Fruit fly (Drosophila melanogaster) whole organism, embryonic: Measurements from ENCODE around the gene FBXO11.

Experiments
- CG10462 ChIP-seq: fragments of 200-800 bp; sonication (Bioruptor generic); optimal IDR thresholded peaks from 2 replicates; lab custom pipeline; 2016; ENCODE audit warnings: missing biosample characterization, missing genetic modification characterization
- CG12104 ChIP-seq: fragments of 200-800 bp; sonication (Bioruptor generic); optimal IDR thresholded peaks from 3 replicates; lab custom pipeline; 2016; ENCODE audit warnings: missing biosample characterization, missing genetic modification characterization
- CG1233 ChIP-seq: fragments of 200-800 bp; sonication (Bioruptor generic); optimal IDR thresholded peaks from 4 replicates; lab custom pipeline; 2018; ENCODE audit warnings: missing biosample characterization, mild to moderate bottlenecking, missing genetic modification characterization
- CG1529 ChIP-seq: fragments of 200-800 bp; sonication (Bioruptor generic); optimal IDR thresholded peaks from 3 replicates; lab custom pipeline; 2018; ENCODE audit warnings: missing biosample characterization, missing genetic modification characterization
- CG17328 ChIP-seq: fragments of 200-800 bp; sonication (Bioruptor generic); IDR thresholded peaks from 2 replicates; pipeline ENCODE4 v1.3.6; 2022; ENCODE audit warnings: missing biosample characterization, missing genetic modification characterization
- CG2129 ChIP-seq: fragments of 200-800 bp; sonication (Bioruptor generic); IDR thresholded peaks from 2 replicates; pipeline ENCODE4 v1.3.6; 2022; ENCODE audit warnings: missing biosample characterization, missing genetic modification characterization; ENCODE audit not compliant: partially characterized antibody
- CG34422 ChIP-seq: fragments of 200-800 bp; sonication (Bioruptor generic); IDR thresholded peaks from 3 replicates; pipeline ENCODE4 v1.3.6; 2022; ENCODE audit warnings: missing biosample characterization, missing genetic modification characterization
- CG4854 ChIP-seq: fragments of 200-800 bp; sonication (Bioruptor generic); optimal IDR thresholded peaks from 2 replicates; lab custom pipeline; 2016; ENCODE audit warnings: missing biosample characterization, missing genetic modification characterization, inconsistent platforms
- Dip3 ChIP-seq: fragments of 200-800 bp; sonication (Bioruptor generic); optimal IDR thresholded peaks from 3 replicates; lab custom pipeline; 2016; ENCODE audit warnings: missing biosample characterization, missing genetic modification characterization
- GATAe ChIP-seq: fragments of 200-800 bp; sonication (Bioruptor generic); conservative IDR thresholded peaks from 2 replicates; pipeline ENCODE4 v1.3.6; 2022; ENCODE audit warnings: missing biosample characterization, missing genetic modification characterization
- H15 ChIP-seq: fragments of 200-800 bp; sonication (Bioruptor generic); IDR thresholded peaks from 3 replicates; pipeline ENCODE4 v1.3.6; 2022; ENCODE audit warnings: missing biosample characterization, missing genetic modification characterization
- HLH54F ChIP-seq: fragments of 200-800 bp; sonication (Bioruptor generic); optimal IDR thresholded peaks from 3 replicates; lab custom pipeline; 2016; ENCODE audit warnings: missing biosample characterization, missing genetic modification characterization
- Oaz ChIP-seq: fragments of 200-800 bp; sonication (Bioruptor generic); IDR thresholded peaks from 2 replicates; pipeline ENCODE4 v1.3.6; 2022; ENCODE audit warnings: missing biosample characterization, missing genetic modification characterization
- Optix ChIP-seq: fragments of 200-800 bp; sonication (Bioruptor generic); IDR thresholded peaks from 3 replicates; pipeline ENCODE4 v1.3.6; 2022; ENCODE audit warnings: missing biosample characterization, missing genetic modification characterization
- PHDP ChIP-seq: fragments of 200-800 bp; sonication (Bioruptor generic); optimal IDR thresholded peaks from 3 replicates; lab custom pipeline; 2018; ENCODE audit warnings: missing biosample characterization, mild to moderate bottlenecking, missing genetic modification characterization, moderate library complexity
- Scr ChIP-seq: fragments of 200-800 bp; sonication (Bioruptor generic); IDR thresholded peaks from 2 replicates; pipeline ENCODE4 v1.3.6; 2022; ENCODE audit warnings: missing biosample characterization, missing genetic modification characterization; ENCODE audit not compliant: partially characterized antibody
- Sry-β ChIP-seq: fragments of 200-800 bp; sonication (Bioruptor generic); optimal IDR thresholded peaks from 2 replicates; lab custom pipeline; 2018; ENCODE audit warnings: missing biosample characterization, mild to moderate bottlenecking, missing genetic modification characterization, moderate library complexity
- Taf1 ChIP-seq: fragments of 200-800 bp; sonication (Bioruptor generic); IDR thresholded peaks from 2 replicates; pipeline ENCODE4 v1.3.6; 2022; ENCODE audit warnings: missing biosample characterization, missing genetic modification characterization
- Xbp1 ChIP-seq: fragments of 200-800 bp; sonication (Bioruptor generic); optimal IDR thresholded peaks from 3 replicates; lab custom pipeline; 2016; ENCODE audit warnings: missing biosample characterization, mild to moderate bottlenecking, missing genetic modification characterization
- aop ChIP-seq: fragments of 200-800 bp; sonication (Bioruptor generic); IDR thresholded peaks from 2 replicates; pipeline ENCODE4 v1.3.6; 2022; ENCODE audit warnings: missing biosample characterization, missing genetic modification characterization
- ase ChIP-seq: fragments of 200-800 bp; sonication (Bioruptor generic); IDR thresholded peaks from 3 replicates; pipeline ENCODE4 v1.3.6; 2022; ENCODE audit warnings: missing biosample characterization, missing genetic modification characterization
- bcd ChIP-seq: fragments of 200-800 bp; sonication (Bioruptor generic); optimal IDR thresholded peaks from 2 replicates; lab custom pipeline; 2017; ENCODE audit warnings: missing biosample characterization, mild to moderate bottlenecking, missing genetic modification characterization
- bsh ChIP-seq, 2 experiments: fragments of 200-800 bp; sonication (Bioruptor generic); optimal IDR thresholded peaks; 2 replicates each; lab custom pipeline; 2017 to 2018; ENCODE audit warnings: mild to moderate bottlenecking in 2 of 2, missing biosample characterization in 2 of 2, missing genetic modification characterization in 2 of 2, moderate library complexity in 1 of 2
- cad ChIP-seq: fragments of >200 bp; optimal IDR thresholded peaks from 2 replicates; lab custom pipeline; 2017; ENCODE audit warnings: missing biosample characterization, missing genetic modification characterization
- dan ChIP-seq: fragments of 200-800 bp; sonication (Bioruptor generic); IDR thresholded peaks from 2 replicates; pipeline ENCODE4 v1.3.6; 2022; ENCODE audit warnings: missing biosample characterization, missing genetic modification characterization
- dimm ChIP-seq: fragments of 200-800 bp; sonication (Bioruptor generic); IDR thresholded peaks from 2 replicates; pipeline ENCODE4 v1.3.6; 2022; ENCODE audit warnings: missing biosample characterization, missing genetic modification characterization
- dmrt11E ChIP-seq: fragments of 200-800 bp; sonication (Bioruptor generic); optimal IDR thresholded peaks from 3 replicates; lab custom pipeline; 2018; ENCODE audit warnings: missing biosample characterization, mild to moderate bottlenecking, missing genetic modification characterization, moderate library complexity
- exex ChIP-seq: fragments of 200-800 bp; sonication (Bioruptor generic); optimal IDR thresholded peaks from 4 replicates; lab custom pipeline; 2018; ENCODE audit warnings: missing biosample characterization, mild to moderate bottlenecking, missing genetic modification characterization, moderate library complexity
- hb ChIP-seq: fragments of 200-800 bp; sonication (Bioruptor generic); IDR thresholded peaks from 3 replicates; pipeline ENCODE4 v1.3.6; 2022; ENCODE audit warnings: missing biosample characterization, missing genetic modification characterization; ENCODE audit not compliant: partially characterized antibody
- jigr1 ChIP-seq: fragments of 200-800 bp; sonication (Bioruptor generic); IDR thresholded peaks from 3 replicates; pipeline ENCODE4 v1.3.6; 2022; ENCODE audit warnings: missing biosample characterization, missing genetic modification characterization
- kni ChIP-seq: fragments of 200-800 bp; sonication (Bioruptor generic); optimal IDR thresholded peaks from 3 replicates; lab custom pipeline; 2017; ENCODE audit warnings: mild to moderate bottlenecking, missing biosample characterization, missing genetic modification reagents, missing genetic modification characterization
- lbe ChIP-seq: fragments of 200-800 bp; sonication (Bioruptor generic); optimal IDR thresholded peaks from 2 replicates; lab custom pipeline; 2016; ENCODE audit warnings: missing biosample characterization, mild to moderate bottlenecking, missing genetic modification characterization
- nau ChIP-seq: fragments of 200-800 bp; sonication (Bioruptor generic); optimal IDR thresholded peaks from 3 replicates; lab custom pipeline; 2017; ENCODE audit warnings: missing biosample characterization, mild to moderate bottlenecking, missing genetic modification characterization, missing genetic modification reagents
- onecut ChIP-seq: fragments of 200-800 bp; sonication (Bioruptor generic); IDR thresholded peaks from 2 replicates; pipeline ENCODE4 v1.3.6; 2022; ENCODE audit warnings: missing biosample characterization, missing genetic modification characterization
- pzg ChIP-seq: fragments of 200-800 bp; sonication (Bioruptor generic); optimal IDR thresholded peaks from 3 replicates; lab custom pipeline; 2018; ENCODE audit warnings: missing biosample characterization, mild to moderate bottlenecking, missing genetic modification characterization, moderate library complexity
- repo ChIP-seq: fragments of 200-800 bp; sonication (Bioruptor generic); optimal IDR thresholded peaks from 2 replicates; lab custom pipeline; 2016; ENCODE audit warnings: missing biosample characterization, missing genetic modification characterization
- sisA ChIP-seq: fragments of 200-800 bp; sonication (Bioruptor generic); IDR thresholded peaks from 2 replicates; pipeline ENCODE4 v1.3.6; 2022; ENCODE audit warnings: missing biosample characterization, missing genetic modification characterization
- slou ChIP-seq: fragments of 200-800 bp; sonication (Bioruptor generic); optimal IDR thresholded peaks from 3 replicates; lab custom pipeline; 2016; ENCODE audit warnings: missing biosample characterization, missing genetic modification characterization
- sqz ChIP-seq: fragments of 200-800 bp; sonication (Bioruptor generic); optimal IDR thresholded peaks from 3 replicates; lab custom pipeline; 2018; ENCODE audit warnings: missing biosample characterization, mild to moderate bottlenecking, missing genetic modification characterization
- stc ChIP-seq: fragments of 200-800 bp; sonication (Bioruptor generic); IDR thresholded peaks from 2 replicates; pipeline ENCODE4 v1.3.6; 2022; ENCODE audit warnings: missing biosample characterization, missing genetic modification characterization
- unc-4 ChIP-seq: fragments of 200-800 bp; sonication (Bioruptor generic); IDR thresholded peaks from 2 replicates; pipeline ENCODE4 v1.3.6; 2022; ENCODE audit warnings: missing biosample characterization, missing genetic modification characterization; ENCODE audit not compliant: partially characterized antibody

FBXO11 gene

dm6 chr3R:9777941-9778360, 31.2 kb downstream of the FBXO11 start, which contains the start of gene RpS29 (continued):
- TF ChIP-seq aop (peak; percentile 97), nau (GFP tag; lab: Kevin White, UChicago) (no peak), sisA (GFP tag; lab: Robert Waterston, UW) (peak; percentile 74), slou (GFP tag; lab: Kevin White, UChicago) (peak; percentile 79), CG4854 (GFP tag; lab: Kevin White, UChicago) (peak; percentile 57), CG1233 (GFP tag; lab: Kevin White, UChicago) (peak; percentile 60), HLH54F (GFP tag; lab: Kevin White, UChicago) (peak; percentile 87), CG17328 (GFP tag; lab: Robert Waterston, UW) (peak; percentile 74), PHDP (tag; lab: Kevin White, UChicago) (peak; percentile 67), pzg (peak; percentile 100), Sry-β (GFP tag; lab: Kevin White, UChicago) (peak; percentile 53), kni (peak; percentile 78), Optix (peak; percentile 46; the same call in 1 of the 3 replicates), hb (GFP tag; lab: Robert Waterston, UW) (peak; percentile 89), CG34422 (GFP tag; lab: Robert Waterston, UW) (peak; percentile 89), unc-4 (GFP tag; lab: Robert Waterston, UW) (peak; percentile 97), Dip3 (GFP tag; lab: Kevin White, UChicago) (peak; percentile 72), cad (no peak), CG12104 (GFP tag; lab: Kevin White, UChicago) (peak; percentile 68), jigr1 (GFP tag; lab: Robert Waterston, UW) (no peak), exex (tag; lab: Kevin White, UChicago) (peak; percentile 39), dan (GFP tag; lab: Robert Waterston, UW) (no peak), Scr (GFP tag; lab: Robert Waterston, UW) (peak; percentile 91), CG1529 (GFP tag; lab: Kevin White, UChicago) (peak; percentile 32), Oaz (GFP tag; lab: Robert Waterston, UW) (peak; percentile 31; the same call in 1 of the 2 replicates), GATAe (GFP tag; lab: Robert Waterston, UW) (no peak; the same call in 1 of the 2 replicates), stc (GFP tag; lab: Robert Waterston, UW) (peak; percentile 71), onecut (GFP tag; lab: Robert Waterston, UW) (peak; percentile 65; the same call in 1 of the 2 replicates), Xbp1 (GFP tag; lab: Kevin White, UChicago) (peak; percentile 85)

dm6 chr3R:9774821-9775220, 34.3 kb downstream of the FBXO11 start, which contains the start of gene topi:
Gene topi (plus strand): TSS chr3R:9775121.
- no peak for TF ChIP-seq lbe
- no peak for TF ChIP-seq dimm (GFP tag; lab: Robert Waterston, UW)
- TF ChIP-seq ase = no peak
- TF ChIP-seq CG2129 = no peak
- TF ChIP-seq CG10462 (GFP tag; lab: Kevin White, UChicago) = no peak
- no peak for TF ChIP-seq H15 (GFP tag; lab: Robert Waterston, UW)
- TF ChIP-seq Taf1 (GFP tag; lab: Robert Waterston, UW) = no peak
- no peak for TF ChIP-seq dmrt11E (tag; lab: Kevin White, UChicago)
- no peak for TF ChIP-seq bsh (GFP tag; optimal IDR thresholded peaks at IDR 0.05; lab: Kevin White, UChicago)
- TF ChIP-seq bcd (GFP tag; lab: Kevin White, UChicago) = no peak
- no peak for TF ChIP-seq sqz (GFP tag; lab: Kevin White, UChicago)
- TF ChIP-seq repo = no peak
